Fruit fly (Drosophila melanogaster) whole organism, embryonic: Measurements from ENCODE around the gene Tbca.
A peak's percentile ranks its signal among the peaks of the same experiment; 100 is the strongest.

Source experiments
- Adf1 ChIP-seq: fragments of 200-800 bp; sonication (Bioruptor generic); IDR thresholded peaks from 2 replicates; pipeline ENCODE4 v1.3.6; 2022; ENCODE audit warnings: missing biosample characterization, missing genetic modification characterization
- Asciz ChIP-seq: fragments of 200-800 bp; sonication (Bioruptor generic); optimal IDR thresholded peaks from 2 replicates; lab custom pipeline; 2017; ENCODE audit warnings: missing biosample characterization, mild to moderate bottlenecking, missing genetic modification characterization, missing genetic modification reagents
- Atf6 ChIP-seq: fragments of 200-800 bp; sonication (Bioruptor generic); IDR thresholded peaks from 2 replicates; pipeline ENCODE4 v1.3.6; 2022; ENCODE audit warnings: missing biosample characterization, missing genetic modification characterization
- Bgb ChIP-seq: fragments of 200-800 bp; sonication (Bioruptor generic); IDR thresholded peaks from 2 replicates; pipeline ENCODE4 v1.3.6; 2022; ENCODE audit warnings: missing biosample characterization, missing genetic modification characterization; ENCODE audit not compliant: partially characterized antibody
- CG10267 ChIP-seq: fragments of 200-800 bp; sonication (Bioruptor generic); optimal IDR thresholded peaks from 2 replicates; lab custom pipeline; 2018; ENCODE audit warnings: missing biosample characterization, mild to moderate bottlenecking, missing genetic modification characterization, moderate library complexity
- CG10462 ChIP-seq: fragments of 200-800 bp; sonication (Bioruptor generic); optimal IDR thresholded peaks from 2 replicates; lab custom pipeline; 2016; ENCODE audit warnings: missing biosample characterization, missing genetic modification characterization
- CG13296 ChIP-seq: fragments of 200-800 bp; sonication (Bioruptor generic); optimal IDR thresholded peaks from 3 replicates; lab custom pipeline; 2018; ENCODE audit warnings: missing biosample characterization, mild to moderate bottlenecking, missing genetic modification characterization
- CG14965 ChIP-seq: fragments of 200-800 bp; sonication (Bioruptor generic); optimal IDR thresholded peaks from 2 replicates; lab custom pipeline; 2016; ENCODE audit warnings: missing biosample characterization, missing genetic modification characterization, borderline replicate concordance
- CG15269 ChIP-seq: fragments of 200-800 bp; sonication (Bioruptor generic); optimal IDR thresholded peaks from 2 replicates; lab custom pipeline; 2018; ENCODE audit warnings: missing biosample characterization, mild to moderate bottlenecking, missing genetic modification characterization, moderate library complexity
- CG16813 ChIP-seq: fragments of 200-800 bp; sonication (Bioruptor generic); IDR thresholded peaks from 3 replicates; pipeline ENCODE4 v1.3.6; 2022; ENCODE audit warnings: missing biosample characterization, missing genetic modification characterization; ENCODE audit not compliant: partially characterized antibody
- CG16815 ChIP-seq: fragments of 200-800 bp; sonication (Bioruptor generic); optimal IDR thresholded peaks from 3 replicates; lab custom pipeline; 2017; ENCODE audit warnings: missing biosample characterization, mild to moderate bottlenecking, missing genetic modification characterization
- CG3281 ChIP-seq: fragments of 200-800 bp; sonication (Bioruptor generic); optimal IDR thresholded peaks from 3 replicates; lab custom pipeline; 2017; ENCODE audit warnings: missing biosample characterization, mild to moderate bottlenecking, missing genetic modification characterization
- CG34376 ChIP-seq: fragments of 200-800 bp; sonication (Bioruptor generic); optimal IDR thresholded peaks from 2 replicates; lab custom pipeline; 2018; ENCODE audit warnings: missing biosample characterization, mild to moderate bottlenecking, missing genetic modification characterization
- CG8290 ChIP-seq, 3 experiments: fragments of 200-800 bp; sonication (Bioruptor generic); optimal IDR thresholded peaks; 2 replicates each; lab custom pipeline; 2016 to 2019; ENCODE audit warnings: missing biosample characterization in 3 of 3, missing genetic modification characterization in 3 of 3, mild to moderate bottlenecking in 2 of 3, moderate library complexity in 1 of 3
- CG9797 ChIP-seq: fragments of 200-800 bp; sonication (Bioruptor generic); optimal IDR thresholded peaks from 3 replicates; lab custom pipeline; 2018; ENCODE audit warnings: missing biosample characterization, mild to moderate bottlenecking, missing genetic modification characterization
- E2f2 ChIP-seq: fragments of 200-800 bp; sonication (Bioruptor generic); IDR thresholded peaks from 2 replicates; pipeline ENCODE4 v1.3.6; 2022; ENCODE audit warnings: missing biosample characterization, missing genetic modification characterization
- H2.0 ChIP-seq: fragments of 200-800 bp; sonication (Bioruptor generic); IDR thresholded peaks from 2 replicates; pipeline ENCODE4 v1.3.6; 2022; ENCODE audit warnings: missing biosample characterization, missing genetic modification characterization
- MTF-1 ChIP-seq: fragments of 200-800 bp; sonication (Bioruptor generic); optimal IDR thresholded peaks from 2 replicates; lab custom pipeline; 2018; ENCODE audit warnings: missing biosample characterization, mild to moderate bottlenecking, missing genetic modification characterization, borderline replicate concordance
- NK7.1 ChIP-seq: fragments of 200-800 bp; sonication (Bioruptor generic); optimal IDR thresholded peaks from 3 replicates; lab custom pipeline; 2016; ENCODE audit warnings: missing biosample characterization, missing genetic modification characterization
- Nf-YA ChIP-seq: fragments of 200-800 bp; sonication (Bioruptor generic); IDR thresholded peaks from 2 replicates; pipeline ENCODE4 v1.3.6; 2022; ENCODE audit warnings: missing biosample characterization, missing genetic modification characterization
- Optix ChIP-seq: fragments of 200-800 bp; sonication (Bioruptor generic); IDR thresholded peaks from 3 replicates; pipeline ENCODE4 v1.3.6; 2022; ENCODE audit warnings: missing biosample characterization, missing genetic modification characterization
- Pdp1 ChIP-seq, 2 experiments: fragments of 200-800 bp; sonication (Bioruptor generic); optimal IDR thresholded peaks; 3 replicates each; lab custom pipeline; 2016; ENCODE audit warnings: missing biosample characterization in 2 of 2, missing genetic modification characterization in 2 of 2, mild to moderate bottlenecking in 1 of 2, moderate library complexity in 1 of 2
- Poxn ChIP-seq: fragments of 200-800 bp; sonication (Bioruptor generic); IDR thresholded peaks from 2 replicates; pipeline ENCODE4 v1.3.6; 2022; ENCODE audit warnings: missing biosample characterization, missing genetic modification characterization
- Rx ChIP-seq: fragments of 200-800 bp; sonication (Bioruptor generic); IDR thresholded peaks from 2 replicates; pipeline ENCODE4 v1.3.6; 2022; ENCODE audit warnings: missing biosample characterization, missing genetic modification characterization
- Stat92E ChIP-seq, 3 experiments: fragments of >200 bp in 2 of 3; fragments of 200-800 bp in 1 of 3; sonication (Bioruptor generic) in 1 of 3; optimal IDR thresholded peaks; 2 replicates each; lab custom pipeline; 2017 to 2019; ENCODE audit warnings: missing biosample characterization in 3 of 3, missing genetic modification characterization in 3 of 3, mild to moderate bottlenecking in 1 of 3, moderate library complexity in 1 of 3
- TFAM ChIP-seq: fragments of 200-800 bp; sonication (Bioruptor generic); optimal IDR thresholded peaks from 2 replicates; lab custom pipeline; 2017; ENCODE audit warnings: missing biosample characterization, missing genetic modification characterization, inconsistent platforms
- ase ChIP-seq: fragments of 200-800 bp; sonication (Bioruptor generic); IDR thresholded peaks from 3 replicates; pipeline ENCODE4 v1.3.6; 2022; ENCODE audit warnings: missing biosample characterization, missing genetic modification characterization
- cg ChIP-seq: fragments of 200-800 bp; sonication (Bioruptor generic); optimal IDR thresholded peaks from 3 replicates; lab custom pipeline; 2019; ENCODE audit warnings: missing biosample characterization, mild to moderate bottlenecking, missing genetic modification characterization, moderate library complexity
- chn ChIP-seq: fragments of 200-800 bp; sonication (Bioruptor generic); optimal IDR thresholded peaks from 2 replicates; lab custom pipeline; 2016; ENCODE audit warnings: missing biosample characterization, missing genetic modification characterization
- dmrt99B ChIP-seq: fragments of 200-800 bp; sonication (Bioruptor generic); optimal IDR thresholded peaks from 2 replicates; lab custom pipeline; 2018; ENCODE audit warnings: missing biosample characterization, mild to moderate bottlenecking, missing genetic modification characterization, moderate library complexity
- fru ChIP-seq: fragments of >200 bp; optimal IDR thresholded peaks from 2 replicates; lab custom pipeline; 2017
- kni ChIP-seq: fragments of 200-800 bp; sonication (Bioruptor generic); optimal IDR thresholded peaks from 3 replicates; lab custom pipeline; 2017; ENCODE audit warnings: mild to moderate bottlenecking, missing biosample characterization, missing genetic modification reagents, missing genetic modification characterization
- lilli ChIP-seq: fragments of 200-800 bp; sonication (Bioruptor generic); optimal IDR thresholded peaks from 3 replicates; lab custom pipeline; 2016; ENCODE audit warnings: missing biosample characterization, missing genetic modification characterization
- lola ChIP-seq, 3 experiments: fragments of >200 bp in 2 of 3; fragments of 200-800 bp in 1 of 3; sonication (Bioruptor generic) in 1 of 3; optimal IDR thresholded peaks; 2 replicates each; lab custom pipeline; 2017 to 2019; ENCODE audit warnings: missing biosample characterization in 3 of 3, missing genetic modification characterization in 3 of 3, mild to moderate bottlenecking in 1 of 3, moderate library complexity in 1 of 3
- lov ChIP-seq, 2 experiments: fragments of 200-800 bp in 1 of 2; fragments of >200 bp in 1 of 2; sonication (Bioruptor generic) in 1 of 2; IDR thresholded peaks in 1 of 2; optimal IDR thresholded peaks in 1 of 2; 2 replicates in 1 of 2; 3 replicates in 1 of 2; pipeline versions ENCODE4 v1.3.6 to Lab custom; 2017 to 2022; ENCODE audit warnings: missing biosample characterization in 1 of 2, missing genetic modification characterization in 1 of 2
- mam ChIP-seq: fragments of 200-800 bp; sonication (Bioruptor generic); optimal IDR thresholded peaks from 3 replicates; lab custom pipeline; 2016; ENCODE audit warnings: missing biosample characterization, missing genetic modification characterization
- nom ChIP-seq: fragments of 200-800 bp; sonication (Bioruptor generic); optimal IDR thresholded peaks from 2 replicates; lab custom pipeline; 2017; ENCODE audit warnings: missing biosample characterization, missing genetic modification characterization, mild to moderate bottlenecking, moderate library complexity, missing genetic modification reagents
- pum ChIP-seq: fragments of 200-800 bp; sonication (Bioruptor generic); optimal IDR thresholded peaks from 2 replicates; lab custom pipeline; 2016; ENCODE audit warnings: missing biosample characterization, missing genetic modification characterization
- ranshi ChIP-seq: fragments of 200-800 bp; sonication (Bioruptor generic); IDR thresholded peaks from 2 replicates; pipeline ENCODE4 v1.3.6; 2022; ENCODE audit warnings: missing biosample characterization, missing genetic modification characterization
- ro ChIP-seq: fragments of 200-800 bp; sonication (Bioruptor generic); IDR thresholded peaks from 2 replicates; pipeline ENCODE4 v1.3.6; 2022; ENCODE audit warnings: missing biosample characterization, missing genetic modification characterization
- run ChIP-seq: fragments of 200-800 bp; sonication (Bioruptor generic); optimal IDR thresholded peaks from 3 replicates; lab custom pipeline; 2018; ENCODE audit warnings: missing biosample characterization, mild to moderate bottlenecking, missing genetic modification characterization
- salm ChIP-seq: fragments of 200-800 bp; sonication (Bioruptor generic); optimal IDR thresholded peaks from 2 replicates; lab custom pipeline; 2018; ENCODE audit warnings: missing biosample characterization, mild to moderate bottlenecking, missing genetic modification characterization
- sens-2 ChIP-seq: fragments of 200-800 bp; sonication (Bioruptor generic); IDR thresholded peaks from 2 replicates; pipeline ENCODE4 v1.3.6; 2022; ENCODE audit warnings: missing biosample characterization, missing genetic modification characterization
- slou ChIP-seq: fragments of 200-800 bp; sonication (Bioruptor generic); optimal IDR thresholded peaks from 3 replicates; lab custom pipeline; 2016; ENCODE audit warnings: missing biosample characterization, missing genetic modification characterization
- sr ChIP-seq: fragments of 200-800 bp; sonication (Bioruptor generic); IDR thresholded peaks from 3 replicates; pipeline ENCODE4 v1.3.6; 2022; ENCODE audit warnings: missing biosample characterization, missing genetic modification characterization
- unpg ChIP-seq: fragments of 200-800 bp; sonication (Bioruptor generic); optimal IDR thresholded peaks from 3 replicates; lab custom pipeline; 2018; ENCODE audit warnings: missing biosample characterization, mild to moderate bottlenecking, missing genetic modification characterization, moderate library complexity
- z ChIP-seq: fragments of 200-800 bp; sonication (Bioruptor generic); IDR thresholded peaks from 3 replicates; pipeline ENCODE4 v1.3.6; 2022; ENCODE audit warnings: missing biosample characterization, missing genetic modification characterization

Tbca gene

dm6 chr3R:31725486-31726227 is 17.6 kb upstream of the Tbca start (continued):
- TF ChIP-seq H2.0 (GFP tag; lab: Robert Waterston, UW) (no peak), fru (lab: Kevin White, UChicago) (no peak), CG34376 (peak; percentile 11), Atf6 (no peak), kni (GFP tag; lab: Kevin White, UChicago) (peak; percentile 67), run (tag; lab: Kevin White, UChicago) (no peak), salm (tag; lab: Kevin White, UChicago) (no peak), Adf1 (GFP tag; lab: Robert Waterston, UW) (peak; percentile 86), CG9797 (GFP tag; lab: Kevin White, UChicago) (no peak), dmrt99B (tag; lab: Kevin White, UChicago) (no peak), CG10462 (GFP tag; lab: Kevin White, UChicago) (peak; percentile 9), CG16813 (GFP tag; lab: Robert Waterston, UW) (peak; percentile 37; the same call in 2 of the 3 replicates), Pdp1 (GFP tag; optimal IDR thresholded peaks at IDR 0.05; lab: Kevin White, UChicago) (no peak), unpg (no peak), CG13296 (no peak), z (peak; percentile 47; the same call in 1 of the 3 replicates), nom (GFP tag; lab: Kevin White, UChicago) (peak; percentile 95), chn (GFP tag; lab: Kevin White, UChicago) (peak; percentile 64), MTF-1 (no peak), Nf-YA (GFP tag; lab: Robert Waterston, UW) (no peak), Bgb (GFP tag; lab: Robert Waterston, UW) (0 out of 2 replicates have a peak, but pooled peaks have one; percentile 18), CG10267 (tag; lab: Kevin White, UChicago) (no peak), ase (0 out of 3 replicates have a peak, but pooled peaks have one; percentile 4), cg (GFP tag; lab: Kevin White, UChicago) (peak; percentile 75), CG8290 (GFP tag; optimal IDR thresholded peaks at IDR 0.05; lab: Kevin White, UChicago) (no peak), CG8290 (tag; optimal IDR thresholded peaks at IDR 0.05; lab: Kevin White, UChicago) (peak; percentile 9 to 34), CG14965 (no peak), slou (GFP tag; lab: Kevin White, UChicago) (no peak), sens-2 (0 out of 2 replicates have a peak, but pooled peaks have one; percentile 33), ro (GFP tag; lab: Robert Waterston, UW) (no peak), pum (GFP tag; lab: Kevin White, UChicago) (no peak), sr (GFP tag; lab: Robert Waterston, UW) (no peak), lola (GFP tag; optimal IDR thresholded peaks at IDR 0.05; lab: Kevin White, UChicago) (peak in 1 of 3 experiments; percentile 10), CG3281 (GFP tag; lab: Kevin White, UChicago) (no peak), CG16815 (GFP tag; lab: Kevin White, UChicago) (no peak), mam (GFP tag; lab: Kevin White, UChicago) (no peak), lov (optimal IDR thresholded peaks at IDR 0.05; lab: Kevin White, UChicago) (no peak), lov (GFP tag; IDR thresholded peaks at IDR 0.05; lab: Robert Waterston, UW) (peak; percentile 32; the same call in 2 of the 3 replicates), Poxn (GFP tag; lab: Robert Waterston, UW) (no peak), ranshi (GFP tag; lab: Robert Waterston, UW) (no peak), Optix (GFP tag; lab: Robert Waterston, UW) (no peak), Asciz (GFP tag; lab: Kevin White, UChicago) (peak; percentile 37), TFAM (no peak), Stat92E (GFP tag; optimal IDR thresholded peaks at IDR 0.05; lab: Kevin White, UChicago) (no peak), E2f2 (GFP tag; lab: Robert Waterston, UW) (peak; percentile 11; the same call in 1 of the 2 replicates), CG15269 (tag; lab: Kevin White, UChicago) (no peak), Rx (GFP tag; lab: Robert Waterston, UW) (no peak), NK7.1 (GFP tag; lab: Kevin White, UChicago) (no peak), lilli (GFP tag; lab: Kevin White, UChicago) (no peak)
